Fruit fly (Drosophila melanogaster): Measurements from ENCODE around the gene Rab7.
A peak's percentile ranks its signal among the peaks of the same experiment; 100 is the strongest.

DNA sequence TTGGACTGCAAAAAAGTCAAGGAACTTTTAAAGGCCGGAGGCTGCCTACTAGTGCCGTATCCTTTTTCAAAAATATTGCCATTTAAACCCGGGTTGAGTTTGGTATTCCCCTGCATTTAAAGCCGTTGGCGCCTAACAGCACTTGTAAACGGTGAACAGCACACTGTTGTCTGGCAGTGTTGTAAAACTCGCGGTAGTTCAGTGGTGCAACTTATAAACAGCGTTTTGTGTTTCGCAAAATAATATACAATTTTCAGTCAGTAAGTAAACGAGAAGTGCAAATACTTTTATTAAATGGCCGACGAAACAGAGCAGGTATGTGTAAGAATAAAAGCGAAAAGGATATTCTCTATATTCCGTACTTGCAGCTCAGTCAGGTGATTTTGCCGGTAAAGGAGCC is 3.4 kb downstream of the Rab7 start, which contains the start of gene LSm3:
- no peak for TF ChIP-seq br (GFP tag; optimal IDR thresholded peaks at IDR 0.05)
- no peak for TF ChIP-seq HLH106 (tag; optimal IDR thresholded peaks at IDR 0.05)
- no peak for TF ChIP-seq usp (GFP tag; optimal IDR thresholded peaks at IDR 0.05)
- TF ChIP-seq Sp1 (GFP tag; optimal IDR thresholded peaks at IDR 0.05) = no peak
- TF ChIP-seq rgr (GFP tag; optimal IDR thresholded peaks at IDR 0.05) = no peak
- TF ChIP-seq CrebA (GFP tag; optimal IDR thresholded peaks at IDR 0.05; ENCODE audit: borderline replicate concordance) = no peak
- no peak for TF ChIP-seq Rel (GFP tag; optimal IDR thresholded peaks at IDR 0.05)
- peak; percentile 100 for TF ChIP-seq Rel (tag; optimal IDR thresholded peaks at IDR 0.05)
- no peak for TF ChIP-seq jim (GFP tag; optimal IDR thresholded peaks at IDR 0.05)
- no peak for TF ChIP-seq lola (GFP tag; optimal IDR thresholded peaks at IDR 0.05)
- TF ChIP-seq h (GFP tag; optimal IDR thresholded peaks at IDR 0.05) = no peak
- TF ChIP-seq psq (GFP tag; optimal IDR thresholded peaks at IDR 0.05) = no peak
- no peak for TF ChIP-seq Hr78 (GFP tag; optimal IDR thresholded peaks at IDR 0.05)
- no peak for TF ChIP-seq tai (GFP tag; optimal IDR thresholded peaks at IDR 0.05)
